Worm (Caenorhabditis elegans) whole organism, young adult: ENCODE measurements around the gene ints-11.

ENCODE experiments used
- B0035.1 ChIP-seq: sonication (generic microtip); optimal IDR thresholded peaks from 2 replicates; lab custom pipeline; 2016; ENCODE audit warnings: missing genetic modification characterization, mild to moderate bottlenecking, missing compliant biosample characterization, missing genotype, missing genetic modification reagents
- B0336.3 ChIP-seq: fragments of 200-800 bp; sonication (Bioruptor generic); IDR thresholded peaks from 2 replicates; pipeline ENCODE4 v1.3.6; 2022; ENCODE audit warnings: missing genetic modification characterization, missing compliant biosample characterization
- C06A6.2 ChIP-seq: fragments of 200-800 bp; sonication (Bioruptor generic); conservative IDR thresholded peaks from 2 replicates; pipeline ENCODE4 v1.3.6; 2022; ENCODE audit warnings: missing genetic modification characterization, missing compliant biosample characterization
- D2030.7 ChIP-seq: fragments of 200-800 bp; sonication (Bioruptor generic); IDR thresholded peaks from 2 replicates; pipeline ENCODE4 v1.3.6; 2022; ENCODE audit warnings: missing genetic modification reagents, missing genetic modification characterization, missing compliant biosample characterization
- F22D6.2 ChIP-seq: sonication (generic microtip); optimal IDR thresholded peaks from 2 replicates; lab custom pipeline; 2016; ENCODE audit warnings: mild to moderate bottlenecking, missing genetic modification characterization, missing compliant biosample characterization
- F33H1.4 ChIP-seq: fragments of 200-800 bp; sonication (Bioruptor generic); IDR thresholded peaks from 2 replicates; pipeline ENCODE4 v1.3.6; 2022; ENCODE audit warnings: missing genetic modification reagents, missing genetic modification characterization, missing compliant biosample characterization
- F49E8.2 ChIP-seq: sonication (generic microtip); optimal IDR thresholded peaks from 3 replicates; lab custom pipeline; 2017; ENCODE audit warnings: missing genetic modification characterization, mild to moderate bottlenecking, missing compliant biosample characterization, antibody characterized with exemption, moderate library complexity; ENCODE audit not compliant: insufficient read depth
- F55B11.4 ChIP-seq: sonication (generic microtip); optimal IDR thresholded peaks from 2 replicates; lab custom pipeline; 2016; ENCODE audit warnings: missing compliant biosample characterization, missing genetic modification characterization, borderline replicate concordance; ENCODE audit not compliant: insufficient read depth
- Y53G8AR.9 ChIP-seq: fragments of 200-800 bp; sonication (Bioruptor generic); conservative IDR thresholded peaks from 2 replicates; pipeline ENCODE4 v1.3.6; 2022; ENCODE audit warnings: missing genetic modification reagents, missing genetic modification characterization, missing compliant biosample characterization
- Y56A3A.18 ChIP-seq: fragments of 200-800 bp; sonication (Bioruptor generic); IDR thresholded peaks from 2 replicates; pipeline ENCODE4 v1.3.6; 2022; ENCODE audit warnings: missing genetic modification reagents, missing genetic modification characterization, missing compliant biosample characterization
- Y95B8A.8 ChIP-seq: fragments of 200-800 bp; sonication (Bioruptor generic); IDR thresholded peaks from 2 replicates; pipeline ENCODE4 v1.3.6; 2022; ENCODE audit warnings: missing genetic modification reagents, missing genetic modification characterization, missing compliant biosample characterization
- ZK185.1 ChIP-seq: sonication (generic microtip); optimal IDR thresholded peaks from 2 replicates; lab custom pipeline; 2016; ENCODE audit warnings: mild to moderate bottlenecking, missing genetic modification characterization, missing compliant biosample characterization; ENCODE audit not compliant: poor library complexity, severe bottlenecking
- athp-1 ChIP-seq: sonication (generic microtip); optimal IDR thresholded peaks from 2 replicates; lab custom pipeline; 2017; ENCODE audit warnings: mild to moderate bottlenecking, missing genetic modification characterization, missing compliant biosample characterization
- attf-3 ChIP-seq: fragments of 200-800 bp; sonication (Bioruptor generic); conservative IDR thresholded peaks from 2 replicates; pipeline ENCODE4 v1.3.6; 2022; ENCODE audit warnings: missing genetic modification reagents, missing genetic modification characterization, missing compliant biosample characterization
- attf-5 ChIP-seq: fragments of 200-800 bp; sonication (Bioruptor generic); optimal IDR thresholded peaks from 2 replicates; lab custom pipeline; 2018; ENCODE audit warnings: mild to moderate bottlenecking, missing genetic modification characterization, missing compliant biosample characterization
- cebp-1 ChIP-seq, 2 experiments: fragments of 200-800 bp in 1 of 2; sonication (Bioruptor generic) in 1 of 2; sonication (generic microtip) in 1 of 2; IDR thresholded peaks in 1 of 2; optimal IDR thresholded peaks in 1 of 2; 2 replicates each; pipeline versions ENCODE4 v1.3.6 to Lab custom; 2017 to 2022; ENCODE audit warnings: missing compliant biosample characterization in 2 of 2, missing genetic modification characterization in 2 of 2, mild to moderate bottlenecking in 1 of 2, missing genetic modification reagents in 1 of 2, moderate library complexity in 1 of 2
- ceh-91 ChIP-seq: fragments of 200-800 bp; sonication (Bioruptor generic); IDR thresholded peaks from 2 replicates; pipeline ENCODE4 v1.3.6; 2022; ENCODE audit warnings: missing genetic modification reagents, missing genetic modification characterization, missing compliant biosample characterization
- die-1 ChIP-seq: sonication (generic microtip); optimal IDR thresholded peaks from 2 replicates; lab custom pipeline; 2016; ENCODE audit warnings: missing genotype, mild to moderate bottlenecking, missing genetic modification characterization, missing compliant biosample characterization
- dox-1 ChIP-seq: fragments of 200-800 bp; sonication (Bioruptor generic); IDR thresholded peaks from 2 replicates; pipeline ENCODE4 v1.3.6; 2022; ENCODE audit warnings: missing genetic modification reagents, missing genetic modification characterization, missing compliant biosample characterization
- dpff-1 ChIP-seq: sonication (generic microtip); optimal IDR thresholded peaks from 2 replicates; lab custom pipeline; 2017; ENCODE audit warnings: mild to moderate bottlenecking, missing genetic modification characterization, missing compliant biosample characterization
- dpl-1 ChIP-seq: fragments of 150-350 bp; optimal IDR thresholded peaks from 2 replicates; lab custom pipeline; 2014; ENCODE audit warnings: missing biosample characterization, missing genetic modification reagents, missing genetic modification characterization
- efl-1 ChIP-seq: fragments of 150-350 bp; optimal IDR thresholded peaks from 2 replicates; lab custom pipeline; 2014; ENCODE audit warnings: missing biosample characterization, missing genetic modification reagents, missing genetic modification characterization
- egl-18 ChIP-seq: fragments of 200-800 bp; sonication (Bioruptor generic); IDR thresholded peaks from 2 replicates; pipeline ENCODE4 v1.3.6; 2022; ENCODE audit warnings: missing genetic modification reagents, missing genetic modification characterization, missing compliant biosample characterization
- ekl-4 ChIP-seq: fragments of 200-800 bp; sonication (Bioruptor generic); IDR thresholded peaks from 2 replicates; pipeline ENCODE4 v1.3.6; 2022; ENCODE audit warnings: missing genetic modification reagents, missing genetic modification characterization, missing compliant biosample characterization
- lag-1 ChIP-seq: fragments of 200-800 bp; sonication (Bioruptor generic); IDR thresholded peaks from 2 replicates; pipeline ENCODE4 v1.3.6; 2022; ENCODE audit warnings: missing genetic modification reagents, missing genetic modification characterization, missing compliant biosample characterization
- lin-35 ChIP-seq, 3 experiments: fragments of 150-350 bp in 2 of 3; sonication (generic microtip) in 1 of 3; optimal IDR thresholded peaks; 2 replicates each; lab custom pipeline; 2014 to 2018; ENCODE audit warnings: missing biosample characterization in 3 of 3, missing genetic modification characterization in 3 of 3, missing genetic modification reagents in 3 of 3
- lir-1 ChIP-seq: fragments of 200-800 bp; sonication (Bioruptor generic); conservative IDR thresholded peaks from 2 replicates; pipeline ENCODE4 v1.3.6; 2022; ENCODE audit warnings: missing genetic modification reagents, missing genetic modification characterization, missing compliant biosample characterization
- lsl-1 ChIP-seq: fragments of 200-800 bp; sonication (Bioruptor generic); optimal IDR thresholded peaks from 2 replicates; lab custom pipeline; 2018; ENCODE audit warnings: mild to moderate bottlenecking, missing genetic modification characterization, moderate library complexity, missing compliant biosample characterization
- lsy-27 ChIP-seq: sonication (generic microtip); optimal IDR thresholded peaks from 2 replicates; lab custom pipeline; 2017; ENCODE audit warnings: missing genetic modification characterization, mild to moderate bottlenecking, missing compliant biosample characterization, antibody characterized with exemption, missing genotype, borderline replicate concordance; ENCODE audit not compliant: insufficient read depth
- madf-3 ChIP-seq: fragments of 200-800 bp; sonication (Bioruptor generic); IDR thresholded peaks from 2 replicates; pipeline ENCODE4 v1.3.6; 2022; ENCODE audit warnings: missing genetic modification reagents, missing genetic modification characterization, missing compliant biosample characterization
- madf-6 ChIP-seq: fragments of 200-800 bp; sonication (Bioruptor generic); IDR thresholded peaks from 2 replicates; pipeline ENCODE4 v1.3.6; 2022; ENCODE audit warnings: missing genetic modification reagents, missing genetic modification characterization, missing compliant biosample characterization
- madf-8 ChIP-seq: fragments of 200-800 bp; sonication (Bioruptor generic); conservative IDR thresholded peaks from 2 replicates; pipeline ENCODE4 v1.3.6; 2022; ENCODE audit warnings: missing genetic modification reagents, missing genetic modification characterization, missing compliant biosample characterization
- mel-28 ChIP-seq: sonication (generic microtip); optimal IDR thresholded peaks from 2 replicates; lab custom pipeline; 2016; ENCODE audit warnings: borderline replicate concordance, mild to moderate bottlenecking, missing genetic modification characterization, missing compliant biosample characterization
- nhr-179 ChIP-seq: sonication (generic microtip); optimal IDR thresholded peaks from 2 replicates; lab custom pipeline; 2016; ENCODE audit warnings: mild to moderate bottlenecking, missing genetic modification characterization, missing compliant biosample characterization
- nhr-80 ChIP-seq: sonication (generic microtip); optimal IDR thresholded peaks from 2 replicates; lab custom pipeline; 2016; ENCODE audit warnings: missing genetic modification characterization, missing compliant biosample characterization
- rpc-1 ChIP-seq, 2 experiments: fragments of 150-350 bp in 1 of 2; sonication (generic microtip) in 1 of 2; optimal IDR thresholded peaks; 2 replicates each; lab custom pipeline; 2014 to 2018; ENCODE audit warnings: missing biosample characterization in 1 of 2, missing genetic modification characterization in 1 of 2, missing genetic modification reagents in 1 of 2, missing genotype in 1 of 2
- sea-2 ChIP-seq: fragments of 200-800 bp; sonication (Bioruptor generic); IDR thresholded peaks from 2 replicates; pipeline ENCODE4 v1.3.6; 2022; ENCODE audit warnings: missing genetic modification characterization, missing compliant biosample characterization
- snpc-1.3 ChIP-seq: sonication (generic microtip); optimal IDR thresholded peaks from 2 replicates; lab custom pipeline; 2017; ENCODE audit warnings: missing genetic modification characterization, mild to moderate bottlenecking, missing compliant biosample characterization, antibody characterized with exemption, moderate library complexity, missing genotype, missing genetic modification reagents; ENCODE audit not compliant: insufficient read depth
- snpc-3.4 ChIP-seq: sonication (generic microtip); optimal IDR thresholded peaks from 2 replicates; lab custom pipeline; 2017; ENCODE audit warnings: missing genetic modification characterization, mild to moderate bottlenecking, missing compliant biosample characterization, antibody characterized with exemption, moderate library complexity, missing genotype, missing genetic modification reagents
- snpc-4 ChIP-seq, 5 experiments: fragments of 150-350 bp in 1 of 5; sonication (generic microtip) in 4 of 5; optimal IDR thresholded peaks; 2 replicates each; lab custom pipeline; 2014 to 2018; ENCODE audit warnings: missing genetic modification characterization in 5 of 5, missing biosample characterization in 3 of 5, antibody characterized with exemption in 2 of 5, mild to moderate bottlenecking in 2 of 5, missing compliant biosample characterization in 2 of 5, missing genotype in 2 of 5, moderate library complexity in 2 of 5, missing genetic modification reagents in 1 of 5
- somi-1 ChIP-seq: fragments of 200-800 bp; sonication (Bioruptor generic); optimal IDR thresholded peaks from 2 replicates; lab custom pipeline; 2018; ENCODE audit warnings: mild to moderate bottlenecking, missing genetic modification characterization, missing compliant biosample characterization
- xnd-1 ChIP-seq: sonication (generic microtip); optimal IDR thresholded peaks from 2 replicates; lab custom pipeline; 2016; ENCODE audit warnings: missing genotype, missing genetic modification reagents, missing genetic modification characterization, missing compliant biosample characterization
- zfh-2 ChIP-seq: fragments of 200-800 bp; sonication (Bioruptor generic); conservative IDR thresholded peaks from 2 replicates; pipeline ENCODE4 v1.3.6; 2022; ENCODE audit warnings: missing genetic modification reagents, missing genetic modification characterization, missing compliant biosample characterization
- ztf-18 ChIP-seq: sonication (generic microtip); optimal IDR thresholded peaks from 2 replicates; lab custom pipeline; 2016; ENCODE audit warnings: missing genotype, mild to moderate bottlenecking, missing genetic modification characterization, missing compliant biosample characterization
- ztf-28 ChIP-seq: fragments of 200-800 bp; sonication (Bioruptor generic); IDR thresholded peaks from 2 replicates; pipeline ENCODE4 v1.3.6; 2022; ENCODE audit warnings: missing genetic modification reagents, missing genetic modification characterization, missing compliant biosample characterization
- ztf-3 ChIP-seq: fragments of 200-800 bp; sonication (Bioruptor generic); optimal IDR thresholded peaks from 2 replicates; lab custom pipeline; 2018; ENCODE audit warnings: mild to moderate bottlenecking, missing genetic modification characterization, missing compliant biosample characterization

The ints-11 gene

DNA sequence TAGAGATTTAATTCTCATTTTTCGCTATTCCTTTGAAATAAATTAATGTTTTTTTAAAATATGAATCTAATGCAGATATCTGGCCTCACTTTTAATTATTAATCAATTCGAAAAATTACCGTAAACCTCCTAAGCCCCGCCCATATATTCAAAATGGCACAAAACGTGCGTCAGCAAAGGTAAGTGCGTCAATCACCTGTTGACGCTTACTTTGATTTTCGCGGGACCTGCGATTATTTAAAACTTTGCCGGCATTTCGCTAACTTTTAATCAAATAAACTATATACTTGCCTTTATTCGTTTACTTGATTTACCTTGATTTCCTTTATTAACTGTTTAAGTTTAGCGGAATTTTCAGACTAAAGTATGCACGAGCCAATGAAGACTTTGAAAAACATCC lies 14.7 kb upstream of the ints-11 start, which contains the start of gene pch-2:
TSS of gene pch-2 (plus strand) at position 359 of the 400 bp plus-strand sequence.
- TF ChIP-seq dpff-1 (no peak), madf-6 (GFP tag; lab: Robert Waterston, UW) (peak; percentile 79), F55B11.4 (no peak), ZK185.1 (tag; lab: Kevin White, UChicago) (peak; percentile 3), Y53G8AR.9 (peak; percentile 51; the same call in 1 of the 2 replicates), lin-35 (GFP tag; optimal IDR thresholded peaks at IDR 0.05; lab: Kevin White, UChicago) (peak in 1 of 3 experiments; percentile 14), efl-1 (GFP tag; lab: Kevin White, UChicago) (peak; percentile 83), ekl-4 (GFP tag; lab: Robert Waterston, UW) (no peak), lag-1 (no peak), egl-18 (GFP tag; lab: Robert Waterston, UW) (no peak), cebp-1 (GFP tag; IDR thresholded peaks at IDR 0.05; lab: Robert Waterston, UW) (no peak), cebp-1 (tag; optimal IDR thresholded peaks at IDR 0.05; lab: Kevin White, UChicago) (no peak), F33H1.4 (GFP tag; lab: Robert Waterston, UW) (peak; percentile 52; the same call in 1 of the 2 replicates), madf-8 (GFP tag; lab: Robert Waterston, UW) (peak; percentile 54; the same call in 1 of the 2 replicates), ztf-3 (GFP tag; lab: Kevin White, UChicago) (no peak), F49E8.2 (tag; lab: Kevin White, UChicago) (no peak), attf-3 (GFP tag; lab: Robert Waterston, UW) (peak; percentile 61), attf-5 (peak; percentile 69), zfh-2 (GFP tag; lab: Robert Waterston, UW) (no peak), madf-3 (no peak), lir-1 (GFP tag; lab: Robert Waterston, UW) (no peak), lsl-1 (GFP tag; lab: Kevin White, UChicago) (peak; percentile 51), ceh-91 (GFP tag; lab: Robert Waterston, UW) (peak; percentile 15; the same call in 1 of the 2 replicates), mel-28 (tag; lab: Kevin White, UChicago) (no peak), xnd-1 (tag; lab: Kevin White, UChicago) (peak; percentile 13), rpc-1 (optimal IDR thresholded peaks at IDR 0.05; lab: Kevin White, UChicago) (no peak), rpc-1 (tag; optimal IDR thresholded peaks at IDR 0.05; lab: Kevin White, UChicago) (no peak), dox-1 (GFP tag; lab: Robert Waterston, UW) (peak; percentile 72), snpc-1.3 (tag; lab: Kevin White, UChicago) (peak; percentile 11), ztf-18 (tag; lab: Kevin White, UChicago) (peak; percentile 92), nhr-80 (tag; lab: Kevin White, UChicago) (no peak), Y56A3A.18 (GFP tag; lab: Robert Waterston, UW) (no peak), D2030.7 (GFP tag; lab: Robert Waterston, UW) (peak; percentile 40; the same call in 1 of the 2 replicates), snpc-4 (GFP tag; optimal IDR thresholded peaks at IDR 0.05; lab: Kevin White, UChicago) (no peak), snpc-4 (tag; optimal IDR thresholded peaks at IDR 0.05; lab: Kevin White, UChicago) (peak in 1 of 4 experiments; percentile 50), dpl-1 (peak; percentile 58)
- TF ChIP-seq, all 124 proteins: peak for 18

DNA sequence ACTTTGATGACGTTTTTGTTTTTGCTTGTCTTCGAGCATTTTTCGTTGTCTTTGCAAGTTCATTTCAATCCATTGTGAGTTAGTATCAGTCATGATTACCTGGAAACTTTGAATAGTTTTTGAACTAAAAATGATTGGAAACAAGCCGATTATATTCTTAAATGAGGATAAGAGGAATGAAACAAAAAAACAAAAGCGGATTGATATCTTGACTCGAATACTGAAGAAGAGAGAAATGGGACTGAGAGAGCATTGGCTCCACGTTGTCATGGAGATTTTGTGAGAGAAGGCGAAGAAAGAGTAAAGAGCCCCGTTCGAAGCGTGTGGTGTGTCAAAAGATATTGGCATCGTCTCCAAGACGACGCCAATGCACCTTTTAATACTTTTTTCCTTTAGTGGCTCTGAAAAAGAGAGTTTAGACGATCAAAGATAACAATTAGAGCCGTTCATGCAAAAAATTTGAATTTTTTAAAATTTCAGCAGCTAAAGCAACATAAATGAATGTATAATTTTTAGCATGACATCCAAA lies 13.6 kb upstream of the ints-11 start, which contains the start of the genes tub-1 and tmem-138:
TSS of gene tub-1 (minus strand) at position 101 of the 529 bp plus-strand sequence.
TSS of gene tmem-138 (plus strand) at position 479 of the 529 bp plus-strand sequence.
- TF ChIP-seq die-1 (tag; lab: Kevin White, UChicago): no peak
- TF ChIP-seq F22D6.2 (tag; lab: Kevin White, UChicago): no peak
- TF ChIP-seq B0035.1 (tag; lab: Kevin White, UChicago): no peak
- no peak for TF ChIP-seq athp-1 (tag; lab: Kevin White, UChicago)
- TF ChIP-seq B0336.3: no peak
- TF ChIP-seq snpc-3.4 (tag; lab: Kevin White, UChicago): no peak
- TF ChIP-seq nhr-80 (tag; lab: Kevin White, UChicago): no peak
- no peak for TF ChIP-seq lsy-27
- TF ChIP-seq sea-2: no peak
- TF ChIP-seq Y95B8A.8 (GFP tag; lab: Robert Waterston, UW): no peak
- no peak for TF ChIP-seq ztf-28 (GFP tag; lab: Robert Waterston, UW)
- no peak for TF ChIP-seq nhr-179 (tag; lab: Kevin White, UChicago)
- TF ChIP-seq C06A6.2 (GFP tag; lab: Robert Waterston, UW): no peak
- no peak for TF ChIP-seq somi-1 (GFP tag; lab: Kevin White, UChicago)
